Worm (Caenorhabditis elegans) whole organism, mixed stage, embryonic: ENCODE results near the gene nlp-21.

ENCODE experiments used
- M03D4.4 ChIP-seq: sonication (generic microtip); optimal IDR thresholded peaks from 2 replicates; lab custom pipeline; 2017; ENCODE audit warnings: mild to moderate bottlenecking, missing genetic modification characterization, missing compliant biosample characterization
- bed-3 ChIP-seq: fragments of 200-800 bp; sonication (Bioruptor generic); optimal IDR thresholded peaks from 3 replicates; lab custom pipeline; 2018; ENCODE audit warnings: mild to moderate bottlenecking, missing genetic modification characterization, moderate library complexity, missing compliant biosample characterization
- blmp-1 ChIP-seq: fragments of 150-350 bp; optimal IDR thresholded peaks from 2 replicates; lab custom pipeline; 2014; ENCODE audit warnings: missing biosample characterization, missing genetic modification characterization
- ceh-39 ChIP-seq: fragments of 150-350 bp; optimal IDR thresholded peaks from 2 replicates; lab custom pipeline; 2014; ENCODE audit warnings: missing biosample characterization, missing genetic modification characterization
- ceh-43 ChIP-seq: fragments of 200-800 bp; sonication (Bioruptor generic); optimal IDR thresholded peaks from 2 replicates; lab custom pipeline; 2018; ENCODE audit warnings: mild to moderate bottlenecking, missing genetic modification characterization, moderate library complexity, missing compliant biosample characterization
- ceh-83 ChIP-seq: fragments of 200-800 bp; sonication (Bioruptor generic); optimal IDR thresholded peaks from 2 replicates; lab custom pipeline; 2018; ENCODE audit warnings: mild to moderate bottlenecking, missing genetic modification characterization, missing compliant biosample characterization
- ces-1 ChIP-seq: fragments of 150-350 bp; optimal IDR thresholded peaks from 2 replicates; lab custom pipeline; 2014; ENCODE audit warnings: missing biosample characterization, missing genetic modification reagents, missing genetic modification characterization
- drap-1 ChIP-seq: fragments of 200-800 bp; sonication (Bioruptor generic); optimal IDR thresholded peaks from 3 replicates; lab custom pipeline; 2018; ENCODE audit warnings: mild to moderate bottlenecking, missing genetic modification characterization, missing compliant biosample characterization
- elt-1 ChIP-seq: sonication (generic microtip); optimal IDR thresholded peaks from 2 replicates; lab custom pipeline; 2017; ENCODE audit warnings: missing genetic modification characterization, mild to moderate bottlenecking, missing compliant biosample characterization, antibody characterized with exemption, moderate library complexity, borderline replicate concordance; ENCODE audit not compliant: insufficient read depth
- hlh-1 ChIP-seq: fragments of 150-350 bp; optimal IDR thresholded peaks from 2 replicates; lab custom pipeline; 2014; ENCODE audit warnings: missing biosample characterization, missing genetic modification reagents, missing genetic modification characterization
- lin-13 ChIP-seq: fragments of 150-350 bp; optimal IDR thresholded peaks from 2 replicates; lab custom pipeline; 2014; ENCODE audit warnings: missing biosample characterization, missing genetic modification characterization
- lin-32 ChIP-seq: fragments of 200-800 bp; sonication (Bioruptor generic); optimal IDR thresholded peaks from 2 replicates; lab custom pipeline; 2018; ENCODE audit warnings: mild to moderate bottlenecking, missing genetic modification characterization, missing compliant biosample characterization
- mab-5 ChIP-seq: fragments of 150-350 bp; optimal IDR thresholded peaks from 2 replicates; lab custom pipeline; 2014; ENCODE audit warnings: missing biosample characterization, missing genetic modification characterization
- mep-1 ChIP-seq: fragments of 150-350 bp; optimal IDR thresholded peaks from 2 replicates; lab custom pipeline; 2017; ENCODE audit warnings: missing biosample characterization, missing genetic modification reagents, missing genetic modification characterization, inconsistent platforms
- mls-2 ChIP-seq: sonication (generic microtip); optimal IDR thresholded peaks from 2 replicates; lab custom pipeline; 2016; ENCODE audit warnings: mild to moderate bottlenecking, missing genetic modification characterization, moderate library complexity, missing compliant biosample characterization
- nhr-12 ChIP-seq: fragments of 150-350 bp; optimal IDR thresholded peaks from 2 replicates; lab custom pipeline; 2014; ENCODE audit warnings: missing biosample characterization, missing genetic modification characterization
- nhr-2 ChIP-seq: fragments of 150-350 bp; optimal IDR thresholded peaks from 2 replicates; lab custom pipeline; 2014; ENCODE audit warnings: missing biosample characterization, missing genetic modification characterization
- nhr-237 ChIP-seq: fragments of 150-350 bp; optimal IDR thresholded peaks from 2 replicates; lab custom pipeline; 2014; ENCODE audit warnings: missing biosample characterization, missing genetic modification characterization
- nhr-28 ChIP-seq: fragments of 150-350 bp; optimal IDR thresholded peaks from 2 replicates; lab custom pipeline; 2014; ENCODE audit warnings: missing biosample characterization, missing genetic modification characterization
- pha-4 ChIP-seq: fragments of 150-350 bp; optimal IDR thresholded peaks from 2 replicates; lab custom pipeline; 2018; ENCODE audit warnings: missing biosample characterization, missing genetic modification reagents, missing genetic modification characterization
- sem-2 ChIP-seq: fragments of 200-800 bp; sonication (Bioruptor generic); optimal IDR thresholded peaks from 2 replicates; lab custom pipeline; 2018; ENCODE audit warnings: mild to moderate bottlenecking, missing genetic modification characterization, missing compliant biosample characterization
- sptf-1 ChIP-seq: sonication (generic microtip); optimal IDR thresholded peaks from 2 replicates; lab custom pipeline; 2017; ENCODE audit warnings: mild to moderate bottlenecking, missing genetic modification characterization, moderate library complexity, missing compliant biosample characterization
- tbx-8 ChIP-seq: fragments of 200-800 bp; sonication (Bioruptor generic); optimal IDR thresholded peaks from 2 replicates; lab custom pipeline; 2018; ENCODE audit warnings: mild to moderate bottlenecking, missing genetic modification characterization, moderate library complexity, missing compliant biosample characterization
- unc-120 ChIP-seq: sonication (generic microtip); optimal IDR thresholded peaks from 2 replicates; lab custom pipeline; 2017; ENCODE audit warnings: missing genetic modification characterization, missing compliant biosample characterization; ENCODE audit not compliant: poor library complexity, severe bottlenecking
- unc-62 ChIP-seq: fragments of 150-350 bp; optimal IDR thresholded peaks from 2 replicates; lab custom pipeline; 2014; ENCODE audit warnings: missing biosample characterization, missing genetic modification reagents, missing genetic modification characterization
- zip-8 ChIP-seq: fragments of 150-350 bp; optimal IDR thresholded peaks from 2 replicates; lab custom pipeline; 2014; ENCODE audit warnings: missing biosample characterization, missing genetic modification characterization
- ztf-11 ChIP-seq: fragments of 150-350 bp; optimal IDR thresholded peaks from 2 replicates; lab custom pipeline; 2014; ENCODE audit warnings: missing biosample characterization, missing genetic modification characterization

Gene nlp-21

ce11 chrIII:11391601-11392520 lies 1.2 kb downstream of the nlp-21 start:
- TF ChIP-seq unc-120, result no peak
- TF ChIP-seq nhr-28 (tag; lab: Kevin White, UChicago), result no peak
- TF ChIP-seq M03D4.4 (tag; lab: Kevin White, UChicago), result no peak
- TF ChIP-seq ces-1 (GFP tag; lab: Kevin White, UChicago), result peak; percentile 65
- TF ChIP-seq pha-4 (tag; lab: Kevin White, UChicago), result no peak
- TF ChIP-seq lin-32 (GFP tag; lab: Kevin White, UChicago), result no peak

DNA sequence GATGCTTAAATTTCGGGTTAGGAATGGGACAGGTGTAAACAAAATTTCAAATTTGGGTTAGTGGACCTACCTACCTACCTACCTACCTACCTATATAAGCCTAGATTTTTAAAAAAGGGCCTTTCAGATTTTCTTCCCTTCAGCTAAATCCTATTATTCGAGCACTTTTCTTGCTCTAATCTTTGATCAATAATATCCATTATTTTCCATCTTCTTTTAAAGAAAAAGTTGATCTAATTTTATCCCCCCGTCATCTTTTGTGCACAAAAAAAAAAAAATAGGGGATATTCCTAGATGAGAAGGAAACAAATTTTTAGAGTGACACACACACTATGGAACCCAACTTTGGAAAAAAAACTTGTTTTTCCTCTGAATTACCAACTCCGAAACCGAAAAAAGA lies 2.2 kb downstream of the nlp-21 start:
- TF ChIP-seq ces-1 (GFP tag; lab: Kevin White, UChicago) (peak; percentile 55), unc-62 (GFP tag; lab: Kevin White, UChicago) (no peak)

ce11 chrIII:11389384-11389783 lies 3.7 kb downstream of the nlp-21 start:
- TF ChIP-seq blmp-1 (tag; lab: Kevin White, UChicago) (no peak), ceh-39 (no peak), sptf-1 (tag; lab: Kevin White, UChicago) (no peak), hlh-1 (tag; lab: Kevin White, UChicago) (no peak), unc-62 (GFP tag; lab: Kevin White, UChicago) (no peak), drap-1 (GFP tag; lab: Kevin White, UChicago) (no peak), lin-13 (tag; lab: Kevin White, UChicago) (no peak), unc-120 (no peak), bed-3 (GFP tag; lab: Kevin White, UChicago) (no peak), sem-2 (GFP tag; lab: Kevin White, UChicago) (no peak), ceh-43 (no peak)
- TF ChIP-seq, all 35 proteins: peak for 0

ce11 chrIII:11381922-11382321 lies 11.1 kb downstream of the nlp-21 start, which contains the start of gene subs-4:
subs-4 (plus strand) TSS chrIII:11382222.
- TF ChIP-seq elt-1 (tag; lab: Kevin White, UChicago) (peak; percentile 47), mep-1 (tag; lab: Kevin White, UChicago) (no peak)

DNA sequence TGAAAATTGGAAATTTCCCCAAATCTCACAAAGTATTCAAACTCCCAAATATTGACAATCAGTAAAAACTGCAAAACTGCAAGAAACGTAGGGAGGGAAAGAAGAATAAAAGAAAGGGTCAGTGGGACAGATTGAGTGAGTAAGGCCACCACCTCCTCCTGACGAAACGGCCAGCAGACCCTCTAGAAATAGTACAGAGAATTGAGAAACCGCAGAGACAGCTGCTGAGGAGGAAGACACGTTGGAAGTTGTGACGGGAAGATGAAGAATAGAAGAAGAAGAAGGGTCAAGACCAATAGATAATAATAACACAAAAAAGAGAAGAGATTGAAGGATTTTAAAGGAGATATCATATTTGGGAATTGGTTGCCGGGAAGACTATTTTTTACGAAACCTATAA lies 12.5 kb downstream of the nlp-21 start:
- TF ChIP-seq hlh-1 (tag; lab: Kevin White, UChicago) (peak; percentile 91), ztf-11 (tag; lab: Kevin White, UChicago) (no peak), ces-1 (GFP tag; lab: Kevin White, UChicago) (no peak), zip-8 (tag; lab: Kevin White, UChicago) (no peak), ceh-39 (no peak), drap-1 (GFP tag; lab: Kevin White, UChicago) (no peak), nhr-12 (tag; lab: Kevin White, UChicago) (no peak), nhr-2 (tag; lab: Kevin White, UChicago) (no peak), lin-32 (GFP tag; lab: Kevin White, UChicago) (no peak), ceh-43 (no peak), tbx-8 (GFP tag; lab: Kevin White, UChicago) (no peak), M03D4.4 (tag; lab: Kevin White, UChicago) (peak; percentile 22), sem-2 (GFP tag; lab: Kevin White, UChicago) (no peak), mls-2 (no peak), lin-13 (tag; lab: Kevin White, UChicago) (no peak), mep-1 (tag; lab: Kevin White, UChicago) (no peak)

- no peak for TF ChIP-seq ceh-39
- no peak for TF ChIP-seq elt-1 (tag; lab: Kevin White, UChicago)
- no peak for TF ChIP-seq drap-1 (GFP tag; lab: Kevin White, UChicago)
- no peak for TF ChIP-seq lin-32 (GFP tag; lab: Kevin White, UChicago)
- TF ChIP-seq lin-13 (tag; lab: Kevin White, UChicago), result no peak
- no peak for TF ChIP-seq mab-5 (tag; lab: Kevin White, UChicago)
- no peak for TF ChIP-seq ceh-83 (GFP tag; lab: Kevin White, UChicago)
- no peak for TF ChIP-seq unc-62 (GFP tag; lab: Kevin White, UChicago)
- no peak for TF ChIP-seq nhr-237 (tag; lab: Kevin White, UChicago)
- TF ChIP-seq mls-2, result no peak
Measured at ce11 chrIII:11378910-11379309, 14.2 kb downstream of the nlp-21 start.
